Worm (Caenorhabditis elegans): ENCODE measurements around the gene cept-2.
"Not testable (repeated sequence)": the region's sequence is repeated elsewhere in the genome, so short reads cannot be mapped to it uniquely, and the experiment has no call there.

The cept-2 gene

DNA sequence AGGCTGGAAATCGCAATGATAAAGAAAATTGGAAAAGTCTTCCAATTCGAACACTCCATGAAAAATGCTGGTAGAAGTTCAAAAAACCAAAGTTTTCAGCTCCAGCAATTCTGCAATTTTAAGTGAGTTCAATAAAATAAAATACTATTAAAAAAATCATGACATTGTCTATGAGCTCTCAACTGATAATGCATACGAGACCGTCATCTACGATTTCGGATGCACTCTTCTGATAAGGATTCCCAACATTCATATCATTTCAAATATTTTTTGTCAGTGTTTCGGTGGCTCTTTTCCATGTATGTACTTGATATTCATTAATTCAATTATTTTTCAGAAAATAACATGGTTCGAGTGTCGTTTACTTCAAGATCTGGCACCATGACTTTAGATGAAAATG, 46.5 kb upstream of the cept-2 start, which contains the start of gene F14D7.6:
Gene F14D7.6 (plus strand): TSS at position 338 of the 400 bp plus-strand sequence.
- TF ChIP-seq D2030.7 (GFP tag; IDR thresholded peaks at IDR 0.05) (no peak), sptf-2 (GFP tag; optimal IDR thresholded peaks at IDR 0.05) (no peak), athp-1 (tag; optimal IDR thresholded peaks at IDR 0.05) (no peak), nhr-80 (tag; optimal IDR thresholded peaks at IDR 0.05) (peak; percentile 21), let-526 (GFP tag; IDR thresholded peaks at IDR 0.05) (no peak), ceh-58 (GFP tag; IDR thresholded peaks at IDR 0.05) (no peak)

DNA sequence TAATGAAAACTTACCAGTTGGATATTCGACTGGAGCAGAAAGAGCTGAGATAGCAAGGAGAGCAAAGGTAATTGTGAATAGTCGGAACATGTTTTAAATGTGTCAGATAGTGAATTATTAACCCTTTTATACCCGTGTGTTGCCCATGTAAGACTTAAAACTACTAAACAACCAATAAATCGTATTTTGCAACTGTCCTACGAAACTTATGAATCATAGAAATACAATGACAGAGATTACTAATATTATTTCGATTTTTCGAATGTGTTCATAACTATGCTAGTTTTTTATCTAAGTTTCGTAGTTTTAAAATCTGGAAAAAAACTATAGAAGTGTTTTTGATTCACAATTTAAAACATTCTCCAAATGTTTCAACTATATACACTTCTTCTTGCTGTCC, 40.8 kb upstream of the cept-2 start, which contains the start of gene spig-4:
Gene spig-4 (minus strand): TSS at position 101 of the 400 bp plus-strand sequence.
- not testable (repeated sequence) for TF ChIP-seq hlh-12 (tag; optimal IDR thresholded peaks at IDR 0.05); madf-6 (GFP tag; IDR thresholded peaks at IDR 0.05); efl-1 (GFP tag; optimal IDR thresholded peaks at IDR 0.05)

DNA sequence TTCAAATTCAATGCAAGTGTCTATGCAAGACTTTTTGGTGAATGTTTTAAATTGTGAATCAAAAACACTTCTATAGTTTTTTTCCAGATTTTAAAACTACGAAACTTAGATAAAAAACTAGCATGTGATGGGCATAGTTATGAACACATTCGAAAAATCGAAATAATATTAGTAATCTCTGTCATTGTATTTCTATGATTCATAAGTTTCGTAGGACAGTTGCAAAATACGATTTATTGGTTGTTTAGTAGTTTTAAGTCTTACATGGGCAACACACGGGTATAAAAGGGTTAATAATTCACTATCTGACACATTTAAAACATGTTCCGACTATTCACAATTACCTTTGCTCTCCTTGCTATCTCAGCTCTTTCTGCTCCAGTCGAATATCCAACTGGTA, 39.4 kb upstream of the cept-2 start, which contains the start of gene spig-5:
Gene spig-5 (plus strand): TSS at position 301 of the 400 bp plus-strand sequence.
- TF ChIP-seq F52B5.7 (tag; optimal IDR thresholded peaks at IDR 0.05); F55B11.4 (tag; optimal IDR thresholded peaks at IDR 0.05; ENCODE audit: borderline replicate concordance, insufficient read depth); nhr-120 (GFP tag; IDR thresholded peaks at IDR 0.05): not testable (repeated sequence)

DNA sequence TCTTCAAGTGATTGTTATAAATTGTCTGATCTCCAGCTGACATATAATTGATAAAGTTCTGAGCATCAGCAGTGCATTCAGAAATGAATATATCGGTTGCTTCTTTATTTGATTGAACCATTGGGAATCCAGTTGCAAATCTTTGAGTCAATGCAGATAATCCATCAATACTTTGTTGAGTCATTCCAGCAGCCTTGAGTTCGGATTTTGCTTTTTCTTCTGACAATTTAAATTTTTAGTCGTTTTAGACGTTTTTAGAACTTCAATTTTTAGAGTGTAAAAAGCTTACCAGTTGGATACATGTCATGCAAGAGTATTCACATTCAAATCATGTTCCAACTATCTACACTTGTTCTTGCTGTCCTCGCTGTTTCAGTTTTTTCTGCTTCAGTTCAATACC, 37.9 kb upstream of the cept-2 start, which contains the start of gene F14D7.14:
Gene F14D7.14 (plus strand): TSS at position 301 of the 400 bp plus-strand sequence.
- not testable (repeated sequence) for TF ChIP-seq aptf-2 (GFP tag; conservative IDR thresholded peaks at IDR 0.05); F39B2.1 (GFP tag; IDR thresholded peaks at IDR 0.05); B0019.2 (GFP tag; conservative IDR thresholded peaks at IDR 0.05)

DNA sequence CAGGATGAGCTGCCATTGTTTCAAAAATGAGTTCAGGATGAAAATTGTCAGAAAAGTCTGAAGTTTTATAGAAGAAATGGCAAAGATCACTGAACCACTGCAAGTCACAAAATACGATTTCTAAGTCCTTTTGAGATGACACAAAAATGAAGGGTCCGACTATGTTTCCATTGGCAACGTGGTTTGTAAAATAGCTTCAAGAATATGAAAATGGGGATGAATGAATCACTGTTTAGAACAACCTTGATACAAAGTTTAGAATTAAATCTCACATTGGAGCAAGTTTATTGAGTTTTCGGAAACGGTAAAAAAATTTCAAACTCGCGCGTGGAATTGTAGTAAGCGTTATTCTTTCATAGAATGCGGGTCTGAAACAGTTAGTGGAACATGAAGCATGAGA, 36.5 kb upstream of the cept-2 start, which contains the start of gene ddn-3:
Gene ddn-3 (minus strand): TSS at position 101 of the 400 bp plus-strand sequence.
- no peak for TF ChIP-seq xnd-1 (tag; optimal IDR thresholded peaks at IDR 0.05)
- no peak for TF ChIP-seq sea-2 (GFP tag; IDR thresholded peaks at IDR 0.05)
- TF ChIP-seq bed-1 (GFP tag; IDR thresholded peaks at IDR 0.05) = no peak
- no peak for TF ChIP-seq B0035.1 (tag; optimal IDR thresholded peaks at IDR 0.05)
- TF ChIP-seq aptf-2 (GFP tag; conservative IDR thresholded peaks at IDR 0.05) = no peak
- no peak for TF ChIP-seq dpl-1 (GFP tag; optimal IDR thresholded peaks at IDR 0.05)
- TF ChIP-seq ztf-3 (GFP tag; optimal IDR thresholded peaks at IDR 0.05) = no peak
- TF ChIP-seq nhr-27 (tag; optimal IDR thresholded peaks at IDR 0.05) = no peak
- TF ChIP-seq ama-1 (optimal IDR thresholded peaks at IDR 0.05) = no peak
- no peak for TF ChIP-seq ama-1 (GFP tag; optimal IDR thresholded peaks at IDR 0.05)
- no peak for TF ChIP-seq unc-62 (GFP tag; optimal IDR thresholded peaks at IDR 0.05)

DNA sequence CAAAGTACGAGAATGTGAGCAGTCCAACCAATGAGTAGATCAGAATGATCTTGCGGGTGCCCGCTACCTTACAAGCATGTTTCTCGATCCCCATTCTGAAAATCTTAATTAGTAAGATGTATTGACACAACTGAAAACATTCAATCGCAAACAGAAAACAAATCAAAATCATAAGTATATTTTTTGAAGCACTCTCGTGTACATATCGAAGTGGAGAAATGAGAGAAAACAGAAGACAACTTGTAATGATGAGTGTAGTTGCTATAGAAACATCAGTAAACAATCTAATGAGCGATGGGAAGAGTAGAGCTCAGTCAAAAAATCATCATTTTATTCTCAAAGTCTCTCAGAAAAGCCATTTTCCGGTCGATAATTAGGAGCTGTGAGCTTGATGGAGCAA, 34.9 kb upstream of the cept-2 start, which contains the start of gene F14D7.8:
Gene F14D7.8 (minus strand): TSS at position 101 of the 400 bp plus-strand sequence.
- TF ChIP-seq attf-3 (GFP tag; conservative IDR thresholded peaks at IDR 0.05) (no peak), F57A8.1 (GFP tag; optimal IDR thresholded peaks at IDR 0.05) (no peak), snpc-1.1 (tag; optimal IDR thresholded peaks at IDR 0.05; ENCODE audit: insufficient read depth) (no peak), ceh-58 (GFP tag; IDR thresholded peaks at IDR 0.05) (no peak), hmg-20 (GFP tag; IDR thresholded peaks at IDR 0.05) (no peak), ztf-3 (GFP tag; optimal IDR thresholded peaks at IDR 0.05) (no peak), repo-1 (tag; optimal IDR thresholded peaks at IDR 0.05) (no peak), rcor-1 (GFP tag; IDR thresholded peaks at IDR 0.05) (no peak), him-1 (tag; optimal IDR thresholded peaks at IDR 0.05) (no peak), F52B5.7 (tag; optimal IDR thresholded peaks at IDR 0.05) (no peak), ztf-28 (GFP tag; IDR thresholded peaks at IDR 0.05) (no peak), nhr-179 (tag; optimal IDR thresholded peaks at IDR 0.05) (no peak), attf-5 (GFP tag; optimal IDR thresholded peaks at IDR 0.05) (no peak), gei-17 (GFP tag; optimal IDR thresholded peaks at IDR 0.05) (no peak), atf-7 (tag; optimal IDR thresholded peaks at IDR 0.05) (no peak), Y67H2A.10 (GFP tag; conservative IDR thresholded peaks at IDR 0.05) (no peak)
